Worm (Caenorhabditis elegans) whole organism, young adult: ENCODE results near the gene Y82E9BR.6.

Source experiments
- B0035.1 ChIP-seq: sonication (generic microtip); optimal IDR thresholded peaks from 2 replicates; lab custom pipeline; 2016; ENCODE audit warnings: missing genetic modification characterization, mild to moderate bottlenecking, missing compliant biosample characterization, missing genotype, missing genetic modification reagents
- D2030.7 ChIP-seq: fragments of 200-800 bp; sonication (Bioruptor generic); IDR thresholded peaks from 2 replicates; pipeline ENCODE4 v1.3.6; 2022; ENCODE audit warnings: missing genetic modification reagents, missing genetic modification characterization, missing compliant biosample characterization
- F22D6.2 ChIP-seq: sonication (generic microtip); optimal IDR thresholded peaks from 2 replicates; lab custom pipeline; 2016; ENCODE audit warnings: mild to moderate bottlenecking, missing genetic modification characterization, missing compliant biosample characterization
- F23B12.7 ChIP-seq: sonication (generic microtip); optimal IDR thresholded peaks from 2 replicates; lab custom pipeline; 2017; ENCODE audit warnings: missing genetic modification characterization, mild to moderate bottlenecking, missing compliant biosample characterization, antibody characterized with exemption, moderate library complexity; ENCODE audit not compliant: insufficient read depth
- F39B2.1 ChIP-seq: fragments of 200-800 bp; sonication (Bioruptor generic); IDR thresholded peaks from 2 replicates; pipeline ENCODE4 v1.3.6; 2022; ENCODE audit warnings: missing genetic modification reagents, missing genetic modification characterization, missing compliant biosample characterization
- K11D2.4 ChIP-seq: fragments of 200-800 bp; sonication (Bioruptor generic); IDR thresholded peaks from 2 replicates; pipeline ENCODE4 v1.3.6; 2022; ENCODE audit warnings: missing genetic modification reagents, missing genetic modification characterization, missing compliant biosample characterization
- Y53G8AR.9 ChIP-seq: fragments of 200-800 bp; sonication (Bioruptor generic); conservative IDR thresholded peaks from 2 replicates; pipeline ENCODE4 v1.3.6; 2022; ENCODE audit warnings: missing genetic modification reagents, missing genetic modification characterization, missing compliant biosample characterization
- ama-1 ChIP-seq, 3 experiments: fragments of 150-350 bp in 1 of 3; sonication (generic microtip) in 2 of 3; optimal IDR thresholded peaks; 2 replicates each; lab custom pipeline; 2014 to 2018; ENCODE audit warnings: missing biosample characterization in 2 of 3, missing genetic modification characterization in 2 of 3, missing genetic modification reagents in 2 of 3
- aptf-2 ChIP-seq: fragments of 200-800 bp; sonication (Bioruptor generic); conservative IDR thresholded peaks from 2 replicates; pipeline ENCODE4 v1.3.6; 2022; ENCODE audit warnings: missing genetic modification reagents, missing genetic modification characterization, missing compliant biosample characterization
- aptf-3 ChIP-seq: fragments of 200-800 bp; sonication (Bioruptor generic); IDR thresholded peaks from 2 replicates; pipeline ENCODE4 v1.3.6; 2022; ENCODE audit warnings: missing genetic modification characterization, missing compliant biosample characterization
- atf-7 ChIP-seq: sonication (generic microtip); optimal IDR thresholded peaks from 2 replicates; lab custom pipeline; 2017; ENCODE audit warnings: mild to moderate bottlenecking, missing genetic modification characterization, missing compliant biosample characterization
- attf-3 ChIP-seq: fragments of 200-800 bp; sonication (Bioruptor generic); conservative IDR thresholded peaks from 2 replicates; pipeline ENCODE4 v1.3.6; 2022; ENCODE audit warnings: missing genetic modification reagents, missing genetic modification characterization, missing compliant biosample characterization
- cebp-1 ChIP-seq, 2 experiments: fragments of 200-800 bp in 1 of 2; sonication (Bioruptor generic) in 1 of 2; sonication (generic microtip) in 1 of 2; IDR thresholded peaks in 1 of 2; optimal IDR thresholded peaks in 1 of 2; 2 replicates each; pipeline versions ENCODE4 v1.3.6 to Lab custom; 2017 to 2022; ENCODE audit warnings: missing compliant biosample characterization in 2 of 2, missing genetic modification characterization in 2 of 2, mild to moderate bottlenecking in 1 of 2, missing genetic modification reagents in 1 of 2, moderate library complexity in 1 of 2
- ceh-40 ChIP-seq: fragments of 200-800 bp; sonication (Bioruptor generic); IDR thresholded peaks from 2 replicates; pipeline ENCODE4 v1.3.6; 2022; ENCODE audit warnings: missing genetic modification characterization, missing compliant biosample characterization
- ets-4 ChIP-seq: fragments of 200-800 bp; sonication (Bioruptor generic); optimal IDR thresholded peaks from 2 replicates; lab custom pipeline; 2018; ENCODE audit warnings: mild to moderate bottlenecking, missing genetic modification characterization, missing compliant biosample characterization
- fkh-3 ChIP-seq: sonication (generic microtip); optimal IDR thresholded peaks from 2 replicates; lab custom pipeline; 2016; ENCODE audit warnings: mild to moderate bottlenecking, missing genetic modification characterization, missing compliant biosample characterization
- gei-17 ChIP-seq: fragments of 200-800 bp; sonication (Bioruptor generic); optimal IDR thresholded peaks from 2 replicates; lab custom pipeline; 2018; ENCODE audit warnings: mild to moderate bottlenecking, missing genetic modification characterization, missing compliant biosample characterization
- him-1 ChIP-seq: sonication (generic microtip); optimal IDR thresholded peaks from 2 replicates; lab custom pipeline; 2016; ENCODE audit warnings: missing genotype, missing genetic modification reagents, missing genetic modification characterization, missing compliant biosample characterization
- hlh-12 ChIP-seq: sonication (generic microtip); optimal IDR thresholded peaks from 2 replicates; lab custom pipeline; 2016; ENCODE audit warnings: missing genetic modification characterization, missing compliant biosample characterization
- hmg-20 ChIP-seq: fragments of 200-800 bp; sonication (Bioruptor generic); IDR thresholded peaks from 2 replicates; pipeline ENCODE4 v1.3.6; 2022; ENCODE audit warnings: missing genetic modification reagents, missing genetic modification characterization, missing compliant biosample characterization
- let-526 ChIP-seq: fragments of 200-800 bp; sonication (Bioruptor generic); IDR thresholded peaks from 2 replicates; pipeline ENCODE4 v1.3.6; 2022; ENCODE audit warnings: missing genetic modification reagents, missing genetic modification characterization, missing compliant biosample characterization
- let-607 ChIP-seq, 2 experiments: fragments of 200-800 bp in 1 of 2; sonication (Bioruptor generic) in 1 of 2; sonication (generic microtip) in 1 of 2; optimal IDR thresholded peaks; 2 replicates each; lab custom pipeline; 2016 to 2018; ENCODE audit warnings: mild to moderate bottlenecking in 2 of 2, missing compliant biosample characterization in 2 of 2, missing genetic modification characterization in 2 of 2, moderate library complexity in 2 of 2, missing genotype in 1 of 2
- lin-26 ChIP-seq: fragments of 200-800 bp; sonication (Bioruptor generic); IDR thresholded peaks from 2 replicates; pipeline ENCODE4 v1.3.6; 2022; ENCODE audit warnings: missing genetic modification reagents, missing genetic modification characterization, missing compliant biosample characterization
- lin-40 ChIP-seq: sonication (generic microtip); optimal IDR thresholded peaks from 2 replicates; lab custom pipeline; 2016; ENCODE audit warnings: missing genetic modification characterization, mild to moderate bottlenecking, missing compliant biosample characterization, missing genotype, missing genetic modification reagents
- mcd-1 ChIP-seq: fragments of 200-800 bp; sonication (Bioruptor generic); IDR thresholded peaks from 2 replicates; pipeline ENCODE4 v1.3.6; 2022; ENCODE audit warnings: missing genetic modification reagents, missing genetic modification characterization, missing compliant biosample characterization
- nfya-2 ChIP-seq: fragments of 200-800 bp; sonication (Bioruptor generic); IDR thresholded peaks from 2 replicates; pipeline ENCODE4 v1.3.6; 2022; ENCODE audit warnings: missing genetic modification reagents, missing genetic modification characterization, missing compliant biosample characterization
- nhr-120 ChIP-seq: fragments of 200-800 bp; sonication (Bioruptor generic); IDR thresholded peaks from 2 replicates; pipeline ENCODE4 v1.3.6; 2022; ENCODE audit warnings: missing genetic modification characterization, missing compliant biosample characterization
- nhr-80 ChIP-seq: sonication (generic microtip); optimal IDR thresholded peaks from 2 replicates; lab custom pipeline; 2016; ENCODE audit warnings: missing genetic modification characterization, missing compliant biosample characterization
- nhr-90 ChIP-seq: sonication (generic microtip); optimal IDR thresholded peaks from 2 replicates; lab custom pipeline; 2016; ENCODE audit warnings: missing genotype, mild to moderate bottlenecking, missing genetic modification characterization, missing compliant biosample characterization
- pbrm-1 ChIP-seq: fragments of 200-800 bp; sonication (Bioruptor generic); IDR thresholded peaks from 2 replicates; pipeline ENCODE4 v1.3.6; 2022; ENCODE audit warnings: missing genetic modification reagents, missing genetic modification characterization, missing compliant biosample characterization
- sea-2 ChIP-seq: fragments of 200-800 bp; sonication (Bioruptor generic); IDR thresholded peaks from 2 replicates; pipeline ENCODE4 v1.3.6; 2022; ENCODE audit warnings: missing genetic modification characterization, missing compliant biosample characterization
- tbp1 ChIP-seq: fragments of 200-800 bp; sonication (Bioruptor generic); optimal IDR thresholded peaks from 2 replicates; lab custom pipeline; 2018; ENCODE audit warnings: mild to moderate bottlenecking, missing genetic modification characterization, missing compliant biosample characterization
- tlf-1 ChIP-seq: fragments of 200-800 bp; sonication (Bioruptor generic); optimal IDR thresholded peaks from 2 replicates; lab custom pipeline; 2018; ENCODE audit warnings: mild to moderate bottlenecking, missing genetic modification characterization, missing compliant biosample characterization
- xnd-1 ChIP-seq: sonication (generic microtip); optimal IDR thresholded peaks from 2 replicates; lab custom pipeline; 2016; ENCODE audit warnings: missing genotype, missing genetic modification reagents, missing genetic modification characterization, missing compliant biosample characterization
- zim-3 ChIP-seq: sonication (generic microtip); optimal IDR thresholded peaks from 2 replicates; lab custom pipeline; 2017; ENCODE audit warnings: mild to moderate bottlenecking, missing genetic modification characterization, moderate library complexity, missing compliant biosample characterization
- ztf-18 ChIP-seq: sonication (generic microtip); optimal IDR thresholded peaks from 2 replicates; lab custom pipeline; 2016; ENCODE audit warnings: missing genotype, mild to moderate bottlenecking, missing genetic modification characterization, missing compliant biosample characterization
- ztf-22 ChIP-seq: fragments of 200-800 bp; sonication (Bioruptor generic); optimal IDR thresholded peaks from 2 replicates; lab custom pipeline; 2018; ENCODE audit warnings: mild to moderate bottlenecking, missing genetic modification characterization, moderate library complexity, missing compliant biosample characterization
- ztf-25 ChIP-seq: fragments of 200-800 bp; sonication (Bioruptor generic); IDR thresholded peaks from 2 replicates; pipeline ENCODE4 v1.3.6; 2022; ENCODE audit warnings: missing genetic modification reagents, missing genetic modification characterization, missing compliant biosample characterization

Y82E9BR.6 gene

ce11 chrIII:1384694-1385093 lies 3.7 kb downstream of the Y82E9BR.6 start:
- TF ChIP-seq pbrm-1 (GFP tag; lab: Robert Waterston, UW) (no peak), F22D6.2 (tag; lab: Kevin White, UChicago) (no peak), nhr-80 (tag; lab: Kevin White, UChicago) (peak; percentile 20)
- TF ChIP-seq, all 124 proteins: peak for 1

- no peak for TF ChIP-seq ztf-18 (tag; lab: Kevin White, UChicago)
- no peak for TF ChIP-seq tlf-1 (GFP tag; lab: Kevin White, UChicago)
- peak; percentile 48 for TF ChIP-seq nhr-80 (tag; lab: Kevin White, UChicago)
These were observed 7.4 kb downstream of the Y82E9BR.6 start, which contains the start of gene pals-20 for ce11 chrIII:1388274-1389058. TSS of gene pals-20 (minus strand) at chrIII:1388324.

ce11 chrIII:1389988-1390387 lies 9.0 kb downstream of the Y82E9BR.6 start:
- peak; percentile 78 for TF ChIP-seq nhr-80 (tag; lab: Kevin White, UChicago)
- TF ChIP-seq ama-1 (optimal IDR thresholded peaks at IDR 0.05; lab: Kevin White, UChicago) = no peak
- TF ChIP-seq ama-1 (GFP tag; optimal IDR thresholded peaks at IDR 0.05; lab: Kevin White, UChicago) = no peak

ce11 chrIII:1391752-1392151 lies 10.7 kb downstream of the Y82E9BR.6 start, which contains the start of gene pals-17:
TSS of gene pals-17 (minus strand) at chrIII:1391852.
- no peak for TF ChIP-seq xnd-1 (tag; lab: Kevin White, UChicago)
- TF ChIP-seq atf-7 (tag; lab: Kevin White, UChicago) = no peak
- TF ChIP-seq ztf-25 (GFP tag; lab: Robert Waterston, UW) = no peak
- TF ChIP-seq nhr-120 (GFP tag; lab: Robert Waterston, UW) = no peak

- TF ChIP-seq sea-2 (GFP tag; lab: Robert Waterston, UW) (no peak), F39B2.1 (GFP tag; lab: Robert Waterston, UW) (no peak), D2030.7 (no peak), zim-3 (no peak), cebp-1 (GFP tag; IDR thresholded peaks at IDR 0.05; lab: Robert Waterston, UW) (no peak), cebp-1 (tag; optimal IDR thresholded peaks at IDR 0.05; lab: Kevin White, UChicago) (no peak), him-1 (no peak), F23B12.7 (tag; lab: Kevin White, UChicago) (no peak), aptf-3 (GFP tag; lab: Robert Waterston, UW) (no peak), aptf-2 (GFP tag; lab: Robert Waterston, UW) (no peak), let-607 (tag; optimal IDR thresholded peaks at IDR 0.05; lab: Kevin White, UChicago) (peak in 1 of 2 experiments; percentile 40), let-526 (GFP tag; lab: Robert Waterston, UW) (no peak), ets-4 (no peak), lin-40 (no peak), nhr-90 (no peak), atf-7 (tag; lab: Kevin White, UChicago) (peak; percentile 52), F22D6.2 (tag; lab: Kevin White, UChicago) (no peak), K11D2.4 (no peak), nfya-2 (GFP tag; lab: Robert Waterston, UW) (no peak), ceh-40 (GFP tag; lab: Robert Waterston, UW) (no peak), hlh-12 (tag; lab: Kevin White, UChicago) (no peak), B0035.1 (tag; lab: Kevin White, UChicago) (no peak), gei-17 (GFP tag; lab: Kevin White, UChicago) (no peak), ztf-22 (GFP tag; lab: Kevin White, UChicago) (no peak), Y53G8AR.9 (GFP tag; lab: Robert Waterston, UW) (no peak), tbp1 (GFP tag; lab: Kevin White, UChicago) (no peak), attf-3 (GFP tag; lab: Robert Waterston, UW) (no peak), mcd-1 (GFP tag; lab: Robert Waterston, UW) (peak; percentile 80), fkh-3 (tag; lab: Kevin White, UChicago) (no peak), hmg-20 (GFP tag; lab: Robert Waterston, UW) (no peak), lin-26 (no peak), nhr-80 (tag; lab: Kevin White, UChicago) (peak; percentile 94)
These were observed 11.7 kb downstream of the Y82E9BR.6 start for ce11 chrIII:1392763-1393162.
